Worm (Caenorhabditis elegans) whole organism, midembryonic: Measurements from ENCODE around the gene aat-7.

Experiments
- T22C8.4 ChIP-seq: fragments of 200-800 bp; sonication (Bioruptor generic); IDR thresholded peaks from 2 replicates; pipeline ENCODE4 v1.3.6; 2022; ENCODE audit warnings: missing genetic modification characterization, missing compliant biosample characterization
- cog-1 ChIP-seq: sonication (generic microtip); optimal IDR thresholded peaks from 2 replicates; lab custom pipeline; 2016; ENCODE audit warnings: missing genetic modification characterization, missing compliant biosample characterization
- flt-1 ChIP-seq: fragments of 200-800 bp; sonication (Bioruptor generic); IDR thresholded peaks from 2 replicates; pipeline ENCODE4 v1.3.6; 2022; ENCODE audit warnings: missing genetic modification characterization, missing compliant biosample characterization
- klf-2 ChIP-seq: fragments of 200-800 bp; sonication (Bioruptor generic); conservative IDR thresholded peaks from 2 replicates; pipeline ENCODE4 v1.3.6; 2022; ENCODE audit warnings: missing genetic modification reagents, missing genetic modification characterization, missing compliant biosample characterization
- med-1 ChIP-seq: sonication (generic microtip); optimal IDR thresholded peaks from 2 replicates; lab custom pipeline; 2017; ENCODE audit warnings: missing genetic modification characterization, mild to moderate bottlenecking, missing compliant biosample characterization, antibody characterized with exemption, missing genetic modification reagents; ENCODE audit not compliant: insufficient read depth
- ref-1 ChIP-seq: fragments of 200-800 bp; sonication (Bioruptor generic); conservative IDR thresholded peaks from 2 replicates; pipeline ENCODE4 v1.3.6; 2022; ENCODE audit warnings: missing genetic modification reagents, missing genetic modification characterization, missing compliant biosample characterization
- ztf-23 ChIP-seq: fragments of 200-800 bp; sonication (Bioruptor generic); IDR thresholded peaks from 2 replicates; pipeline ENCODE4 v1.3.6; 2022; ENCODE audit warnings: missing genetic modification reagents, missing genetic modification characterization, missing compliant biosample characterization
- ztf-29 ChIP-seq: fragments of 200-800 bp; sonication (Bioruptor generic); IDR thresholded peaks from 2 replicates; pipeline ENCODE4 v1.3.6; 2022; ENCODE audit warnings: missing genetic modification reagents, missing genetic modification characterization, missing compliant biosample characterization

ce11 chrII:1400105-1400504 lies 13.4 kb downstream of the aat-7 start, which contains the start of gene F54D12.1:
- no peak for TF ChIP-seq cog-1
- TF ChIP-seq T22C8.4 (GFP tag; lab: Robert Waterston, UW): no peak
- no peak for TF ChIP-seq med-1 (GFP tag; lab: Kevin White, UChicago)
- no peak for TF ChIP-seq ztf-29 (GFP tag; lab: Robert Waterston, UW)
- no peak for TF ChIP-seq ref-1 (GFP tag; lab: Robert Waterston, UW)
- TF ChIP-seq flt-1 (GFP tag; lab: Robert Waterston, UW): no peak
- TF ChIP-seq klf-2 (GFP tag; lab: Robert Waterston, UW): no peak
- no peak for TF ChIP-seq ztf-23 (GFP tag; lab: Robert Waterston, UW)
